Fruit fly (Drosophila melanogaster) whole organism, embryonic: ENCODE results near the gene Eip63E.

ENCODE experiments used
- Adf1 ChIP-seq: fragments of 200-800 bp; sonication (Bioruptor generic); IDR thresholded peaks from 2 replicates; pipeline ENCODE4 v1.3.6; 2022; ENCODE audit warnings: missing biosample characterization, missing genetic modification characterization
- Antp ChIP-seq: fragments of 200-800 bp; sonication (Bioruptor generic); optimal IDR thresholded peaks from 3 replicates; lab custom pipeline; 2016; ENCODE audit warnings: missing biosample characterization, missing genetic modification characterization
- Blimp-1 ChIP-seq: fragments of 200-800 bp; sonication (Bioruptor generic); optimal IDR thresholded peaks from 3 replicates; lab custom pipeline; 2018; ENCODE audit warnings: missing biosample characterization, missing genetic modification characterization, mild to moderate bottlenecking, moderate library complexity, missing genetic modification reagents
- CG10979 ChIP-seq: fragments of 200-800 bp; sonication (Bioruptor generic); optimal IDR thresholded peaks from 2 replicates; lab custom pipeline; 2018; ENCODE audit warnings: missing biosample characterization, mild to moderate bottlenecking, missing genetic modification characterization, moderate library complexity
- CG12219 ChIP-seq: fragments of 200-800 bp; sonication (Bioruptor generic); optimal IDR thresholded peaks from 3 replicates; lab custom pipeline; 2018; ENCODE audit warnings: missing biosample characterization, mild to moderate bottlenecking, missing genetic modification characterization
- CG13624 ChIP-seq: fragments of 200-800 bp; sonication (Bioruptor generic); optimal IDR thresholded peaks from 2 replicates; lab custom pipeline; 2016; ENCODE audit warnings: missing biosample characterization, missing genetic modification characterization
- CG14860 ChIP-seq: fragments of 200-800 bp; sonication (Bioruptor generic); IDR thresholded peaks from 3 replicates; pipeline ENCODE4 v1.3.6; 2022; ENCODE audit warnings: missing biosample characterization, missing genetic modification characterization; ENCODE audit not compliant: partially characterized antibody
- CG1529 ChIP-seq: fragments of 200-800 bp; sonication (Bioruptor generic); optimal IDR thresholded peaks from 3 replicates; lab custom pipeline; 2018; ENCODE audit warnings: missing biosample characterization, missing genetic modification characterization
- CG15601 ChIP-seq: fragments of 200-800 bp; sonication (Bioruptor generic); optimal IDR thresholded peaks from 3 replicates; lab custom pipeline; 2019; ENCODE audit warnings: missing biosample characterization, mild to moderate bottlenecking, missing genetic modification characterization, moderate library complexity
- CG18262 ChIP-seq: fragments of 200-800 bp; optimal IDR thresholded peaks from 3 replicates; lab custom pipeline; 2019; ENCODE audit warnings: missing biosample characterization, mild to moderate bottlenecking, missing genetic modification characterization, moderate library complexity
- CG3065 ChIP-seq: fragments of 200-800 bp; sonication (Bioruptor generic); optimal IDR thresholded peaks from 2 replicates; lab custom pipeline; 2016; ENCODE audit warnings: missing biosample characterization, missing genetic modification characterization
- CG3838 ChIP-seq: fragments of 200-800 bp; sonication (Bioruptor generic); optimal IDR thresholded peaks from 3 replicates; lab custom pipeline; 2016; ENCODE audit warnings: missing biosample characterization, missing genetic modification characterization
- CG3995 ChIP-seq: fragments of 200-800 bp; sonication (Bioruptor generic); optimal IDR thresholded peaks from 3 replicates; lab custom pipeline; 2016; ENCODE audit warnings: missing biosample characterization, missing genetic modification characterization
- CG7963 ChIP-seq: fragments of 200-800 bp; sonication (Bioruptor generic); IDR thresholded peaks from 3 replicates; pipeline ENCODE4 v1.3.6; 2022; ENCODE audit warnings: missing biosample characterization, missing genetic modification characterization; ENCODE audit not compliant: partially characterized antibody
- CG9609 ChIP-seq: fragments of 200-800 bp; sonication (Bioruptor generic); optimal IDR thresholded peaks from 3 replicates; lab custom pipeline; 2016; ENCODE audit warnings: missing biosample characterization, missing genetic modification characterization
- CrebB ChIP-seq: fragments of 200-800 bp; sonication (Bioruptor generic); optimal IDR thresholded peaks from 3 replicates; lab custom pipeline; 2018; ENCODE audit warnings: missing biosample characterization, mild to moderate bottlenecking, missing genetic modification characterization
- Fer1 ChIP-seq: fragments of 200-800 bp; sonication (Bioruptor generic); optimal IDR thresholded peaks from 2 replicates; lab custom pipeline; 2017; ENCODE audit warnings: missing biosample characterization, mild to moderate bottlenecking, missing genetic modification characterization
- HLH3B ChIP-seq: fragments of 200-800 bp; sonication (Bioruptor generic); IDR thresholded peaks from 2 replicates; pipeline ENCODE4 v1.3.6; 2022; ENCODE audit warnings: missing biosample characterization, missing genetic modification characterization
- Hr51 ChIP-seq, 2 experiments: fragments of 200-800 bp; sonication (Bioruptor generic); optimal IDR thresholded peaks; 2 replicates in 1 of 2; 3 replicates in 1 of 2; lab custom pipeline; 2016 to 2018; ENCODE audit warnings: missing biosample characterization in 2 of 2, missing genetic modification characterization in 2 of 2, mild to moderate bottlenecking in 1 of 2, moderate library complexity in 1 of 2
- Jarid2 ChIP-seq: fragments of 200-800 bp; sonication (Bioruptor generic); optimal IDR thresholded peaks from 3 replicates; lab custom pipeline; 2017; ENCODE audit warnings: mild to moderate bottlenecking, missing biosample characterization, missing genetic modification reagents, missing genetic modification characterization
- Nf-YA ChIP-seq: fragments of 200-800 bp; sonication (Bioruptor generic); IDR thresholded peaks from 2 replicates; pipeline ENCODE4 v1.3.6; 2022; ENCODE audit warnings: missing biosample characterization, missing genetic modification characterization
- Optix ChIP-seq: fragments of 200-800 bp; sonication (Bioruptor generic); IDR thresholded peaks from 3 replicates; pipeline ENCODE4 v1.3.6; 2022; ENCODE audit warnings: missing biosample characterization, missing genetic modification characterization
- PHDP ChIP-seq: fragments of 200-800 bp; sonication (Bioruptor generic); optimal IDR thresholded peaks from 3 replicates; lab custom pipeline; 2018; ENCODE audit warnings: missing biosample characterization, mild to moderate bottlenecking, missing genetic modification characterization, moderate library complexity
- Ravus ChIP-seq: fragments of 200-800 bp; sonication (Bioruptor generic); IDR thresholded peaks from 2 replicates; pipeline ENCODE4 v1.3.6; 2022; ENCODE audit warnings: missing biosample characterization, missing genetic modification characterization
- Sry-β ChIP-seq: fragments of 200-800 bp; sonication (Bioruptor generic); optimal IDR thresholded peaks from 2 replicates; lab custom pipeline; 2018; ENCODE audit warnings: missing biosample characterization, mild to moderate bottlenecking, missing genetic modification characterization, moderate library complexity
- Trl ChIP-seq, 3 experiments: fragments of >200 bp in 2 of 3; fragments of 200-800 bp in 1 of 3; sonication (Bioruptor generic) in 1 of 3; optimal IDR thresholded peaks; 2 replicates in 1 of 3; 3 replicates in 2 of 3; lab custom pipeline; 2016 to 2017; ENCODE audit warnings: missing biosample characterization in 1 of 3, missing genetic modification characterization in 1 of 3
- Vsx1 ChIP-seq: fragments of 200-800 bp; sonication (Bioruptor generic); optimal IDR thresholded peaks from 2 replicates; lab custom pipeline; 2017; ENCODE audit warnings: missing biosample characterization, mild to moderate bottlenecking, missing genetic modification characterization, missing genetic modification reagents
- aop ChIP-seq: fragments of 200-800 bp; sonication (Bioruptor generic); IDR thresholded peaks from 2 replicates; pipeline ENCODE4 v1.3.6; 2022; ENCODE audit warnings: missing biosample characterization, missing genetic modification characterization
- cad ChIP-seq: fragments of >200 bp; optimal IDR thresholded peaks from 2 replicates; lab custom pipeline; 2017; ENCODE audit warnings: missing biosample characterization, missing genetic modification characterization
- chinmo ChIP-seq: fragments of 200-800 bp; sonication (Bioruptor generic); IDR thresholded peaks from 4 replicates; pipeline ENCODE4 v1.3.6; 2022; ENCODE audit warnings: missing biosample characterization, missing genetic modification characterization; ENCODE audit not compliant: partially characterized antibody
- crc ChIP-seq: fragments of 200-800 bp; sonication (Bioruptor generic); optimal IDR thresholded peaks from 2 replicates; lab custom pipeline; 2016; ENCODE audit warnings: missing biosample characterization, missing genetic modification characterization
- cwo ChIP-seq: fragments of 200-800 bp; sonication (Bioruptor generic); optimal IDR thresholded peaks from 3 replicates; lab custom pipeline; 2017; ENCODE audit warnings: missing biosample characterization, missing genetic modification characterization, mild to moderate bottlenecking, moderate library complexity, missing genetic modification reagents
- da ChIP-seq: fragments of 200-800 bp; sonication (Bioruptor generic); optimal IDR thresholded peaks from 2 replicates; lab custom pipeline; 2016; ENCODE audit warnings: missing biosample characterization, missing genetic modification characterization
- dan ChIP-seq: fragments of 200-800 bp; sonication (Bioruptor generic); IDR thresholded peaks from 2 replicates; pipeline ENCODE4 v1.3.6; 2022; ENCODE audit warnings: missing biosample characterization, missing genetic modification characterization
- eve ChIP-seq, 2 experiments: fragments of >200 bp; optimal IDR thresholded peaks; 2 replicates each; lab custom pipeline; 2017; ENCODE audit warnings: missing biosample characterization in 2 of 2, missing genetic modification characterization in 2 of 2
- fd64A ChIP-seq: fragments of 200-800 bp; sonication (Bioruptor generic); optimal IDR thresholded peaks from 3 replicates; lab custom pipeline; 2018; ENCODE audit warnings: missing biosample characterization, mild to moderate bottlenecking, missing genetic modification characterization
- gfzf ChIP-seq: fragments of 200-800 bp; sonication (Bioruptor generic); optimal IDR thresholded peaks from 2 replicates; lab custom pipeline; 2016; ENCODE audit warnings: missing biosample characterization, mild to moderate bottlenecking, missing genetic modification characterization, moderate library complexity
- hb ChIP-seq: fragments of 200-800 bp; sonication (Bioruptor generic); IDR thresholded peaks from 3 replicates; pipeline ENCODE4 v1.3.6; 2022; ENCODE audit warnings: missing biosample characterization, missing genetic modification characterization; ENCODE audit not compliant: partially characterized antibody
- nom ChIP-seq: fragments of 200-800 bp; sonication (Bioruptor generic); optimal IDR thresholded peaks from 2 replicates; lab custom pipeline; 2017; ENCODE audit warnings: missing biosample characterization, missing genetic modification characterization, mild to moderate bottlenecking, moderate library complexity, missing genetic modification reagents
- rib ChIP-seq: fragments of 200-800 bp; sonication (Bioruptor generic); IDR thresholded peaks from 2 replicates; pipeline ENCODE4 v1.3.6; 2022; ENCODE audit warnings: missing biosample characterization, missing genetic modification characterization
- ro ChIP-seq: fragments of 200-800 bp; sonication (Bioruptor generic); IDR thresholded peaks from 2 replicates; pipeline ENCODE4 v1.3.6; 2022; ENCODE audit warnings: missing biosample characterization, missing genetic modification characterization
- sens-2 ChIP-seq: fragments of 200-800 bp; sonication (Bioruptor generic); IDR thresholded peaks from 2 replicates; pipeline ENCODE4 v1.3.6; 2022; ENCODE audit warnings: missing biosample characterization, missing genetic modification characterization
- tna ChIP-seq: fragments of 200-800 bp; sonication (Bioruptor generic); IDR thresholded peaks from 2 replicates; pipeline ENCODE4 v1.3.6; 2022; ENCODE audit warnings: missing biosample characterization, missing genetic modification characterization; ENCODE audit not compliant: partially characterized antibody
- trem ChIP-seq: fragments of 200-800 bp; optimal IDR thresholded peaks from 3 replicates; lab custom pipeline; 2019; ENCODE audit warnings: missing biosample characterization, mild to moderate bottlenecking, missing genetic modification characterization, moderate library complexity
- tx ChIP-seq: fragments of 200-800 bp; sonication (Bioruptor generic); optimal IDR thresholded peaks from 2 replicates; lab custom pipeline; 2016; ENCODE audit warnings: missing biosample characterization, missing genetic modification characterization
- unc-4 ChIP-seq: fragments of 200-800 bp; sonication (Bioruptor generic); IDR thresholded peaks from 2 replicates; pipeline ENCODE4 v1.3.6; 2022; ENCODE audit warnings: missing biosample characterization, missing genetic modification characterization; ENCODE audit not compliant: partially characterized antibody
- unpg ChIP-seq: fragments of 200-800 bp; sonication (Bioruptor generic); optimal IDR thresholded peaks from 3 replicates; lab custom pipeline; 2018; ENCODE audit warnings: missing biosample characterization, mild to moderate bottlenecking, missing genetic modification characterization, moderate library complexity
- zfh2 ChIP-seq: fragments of 200-800 bp; sonication (Bioruptor generic); optimal IDR thresholded peaks from 2 replicates; lab custom pipeline; 2016; ENCODE audit warnings: missing biosample characterization, missing genetic modification characterization

Eip63E gene

dm6 chr3L:3492116-3492747, 23.3 kb upstream of the Eip63E start (continued):
- no peak for TF ChIP-seq crc

dm6 chr3L:3496593-3496992, 19.0 kb upstream of the Eip63E start:
- no peak for TF ChIP-seq unc-4 (GFP tag; lab: Robert Waterston, UW)
- TF ChIP-seq fd64A, result no peak
- TF ChIP-seq tx (GFP tag; lab: Kevin White, UChicago), result no peak
- TF ChIP-seq cwo (GFP tag; lab: Kevin White, UChicago), result peak; percentile 15
- no peak for TF ChIP-seq zfh2
- TF ChIP-seq trem (tag; lab: Kevin White, UChicago), result no peak
- no peak for TF ChIP-seq CG15601 (tag; lab: Kevin White, UChicago)
- TF ChIP-seq CG13624 (GFP tag; lab: Kevin White, UChicago), result no peak
- TF ChIP-seq nom (GFP tag; lab: Kevin White, UChicago), result no peak
- no peak for TF ChIP-seq CG18262 (tag; lab: Kevin White, UChicago)
- no peak for TF ChIP-seq ro
- TF ChIP-seq da (GFP tag; lab: Kevin White, UChicago), result no peak
- TF ChIP-seq unpg (GFP tag; lab: Kevin White, UChicago), result no peak
- TF ChIP-seq Adf1, result no peak
- no peak for TF ChIP-seq Vsx1
- no peak for TF ChIP-seq chinmo (GFP tag; lab: Robert Waterston, UW)
- TF ChIP-seq Ravus (GFP tag; lab: Robert Waterston, UW), result no peak
- no peak for TF ChIP-seq CG14860 (GFP tag; lab: Robert Waterston, UW)
- TF ChIP-seq Antp (GFP tag; lab: Kevin White, UChicago), result no peak
- no peak for TF ChIP-seq CG3995 (GFP tag; lab: Kevin White, UChicago)
- no peak for TF ChIP-seq cad
- no peak for TF ChIP-seq rib (GFP tag; lab: Robert Waterston, UW)
- TF ChIP-seq aop (GFP tag; lab: Robert Waterston, UW), result no peak
- no peak for TF ChIP-seq PHDP
- TF ChIP-seq eve (GFP tag; optimal IDR thresholded peaks at IDR 0.05; lab: Kevin White, UChicago), result no peak
- TF ChIP-seq hb, result no peak
- TF ChIP-seq CG9609 (GFP tag; lab: Kevin White, UChicago), result no peak
- no peak for TF ChIP-seq Optix (GFP tag; lab: Robert Waterston, UW)
- TF ChIP-seq CrebB (tag; lab: Kevin White, UChicago), result no peak
- TF ChIP-seq CG10979 (tag; lab: Kevin White, UChicago), result no peak
- peak; percentile 14 for TF ChIP-seq Blimp-1 (GFP tag; lab: Kevin White, UChicago)
- TF ChIP-seq Sry-β (GFP tag; lab: Kevin White, UChicago), result no peak
- TF ChIP-seq CG7963 (GFP tag; lab: Robert Waterston, UW), result no peak
- no peak for TF ChIP-seq Trl (optimal IDR thresholded peaks at IDR 0.05; lab: Kevin White, UChicago)
- TF ChIP-seq Trl (GFP tag; optimal IDR thresholded peaks at IDR 0.05; lab: Kevin White, UChicago), result no peak
- no peak for TF ChIP-seq Nf-YA (GFP tag; lab: Robert Waterston, UW)
- TF ChIP-seq tna (GFP tag; lab: Robert Waterston, UW), result no peak
- no peak for TF ChIP-seq sens-2 (GFP tag; lab: Robert Waterston, UW)
- no peak for TF ChIP-seq CG3065 (GFP tag; lab: Kevin White, UChicago)
- TF ChIP-seq Hr51 (GFP tag; optimal IDR thresholded peaks at IDR 0.05; lab: Kevin White, UChicago), result peak in 1 of 2 experiments; percentile 41
- TF ChIP-seq CG12219 (GFP tag; lab: Kevin White, UChicago), result no peak
- no peak for TF ChIP-seq CG3838 (GFP tag; lab: Kevin White, UChicago)
- no peak for TF ChIP-seq CG1529 (GFP tag; lab: Kevin White, UChicago)
- TF ChIP-seq gfzf (GFP tag; lab: Kevin White, UChicago), result no peak
- no peak for TF ChIP-seq Fer1 (GFP tag; lab: Kevin White, UChicago)
- TF ChIP-seq dan, result no peak
- TF ChIP-seq HLH3B (GFP tag; lab: Robert Waterston, UW), result peak; percentile 34; the same call in 1 of the 2 replicates
- TF ChIP-seq Jarid2 (GFP tag; lab: Kevin White, UChicago), result no peak
